Worm (Caenorhabditis elegans) whole organism, L4 larva: Measurements from ENCODE around the gene D1086.9.

Source experiments
- D1046.2 ChIP-seq: fragments of 200-800 bp; sonication (Bioruptor generic); IDR thresholded peaks from 2 replicates; pipeline ENCODE4 v1.3.6; 2022; ENCODE audit warnings: missing genetic modification characterization, missing compliant biosample characterization
- R02D3.7 ChIP-seq: fragments of 150-350 bp; sonication (generic microtip); optimal IDR thresholded peaks from 3 replicates; lab custom pipeline; 2014; ENCODE audit warnings: missing biosample characterization, missing genetic modification characterization
- Y105C5A.15 ChIP-seq: fragments of 200-800 bp; sonication (Bioruptor generic); IDR thresholded peaks from 2 replicates; pipeline ENCODE4 v1.3.6; 2022; ENCODE audit warnings: missing genetic modification characterization, missing compliant biosample characterization
- Y48G9A.11 ChIP-seq: fragments of 200-800 bp; sonication (Bioruptor generic); IDR thresholded peaks from 2 replicates; pipeline ENCODE4 v1.3.6; 2022; ENCODE audit warnings: missing genetic modification reagents, missing genetic modification characterization, missing compliant biosample characterization
- Y75B8A.6 ChIP-seq: fragments of 200-800 bp; sonication (Bioruptor generic); IDR thresholded peaks from 2 replicates; pipeline ENCODE4 v1.3.6; 2022; ENCODE audit warnings: missing genetic modification reagents, missing genetic modification characterization, missing compliant biosample characterization
- aha-1 ChIP-seq: fragments of 150-350 bp; peaks from one replicate; lab custom pipeline; 2014; ENCODE audit warnings: missing biosample characterization, missing genetic modification characterization
- aly-2 ChIP-seq: sonication (generic microtip); optimal IDR thresholded peaks from 2 replicates; lab custom pipeline; 2018; ENCODE audit warnings: missing biosample characterization, missing genetic modification characterization
- attf-4 ChIP-seq: sonication (generic microtip); optimal IDR thresholded peaks from 3 replicates; lab custom pipeline; 2017; ENCODE audit warnings: missing biosample characterization, missing genetic modification characterization
- ceh-20 ChIP-seq: fragments of 200-800 bp; sonication (Bioruptor generic); IDR thresholded peaks from 2 replicates; pipeline ENCODE4 v1.3.6; 2022; ENCODE audit warnings: missing genetic modification reagents, missing genetic modification characterization, missing compliant biosample characterization
- ceh-28 ChIP-seq: fragments of 150-350 bp; optimal IDR thresholded peaks from 2 replicates; lab custom pipeline; 2014; ENCODE audit warnings: missing biosample characterization, missing genetic modification reagents, missing genetic modification characterization
- ces-1 ChIP-seq: fragments of 150-350 bp; sonication (generic microtip); optimal IDR thresholded peaks from 4 replicates; lab custom pipeline; 2014; ENCODE audit warnings: missing biosample characterization, missing genetic modification reagents, missing genetic modification characterization
- dpl-1 ChIP-seq: fragments of 150-350 bp; optimal IDR thresholded peaks from 2 replicates; lab custom pipeline; 2014; ENCODE audit warnings: missing biosample characterization, missing genetic modification reagents, missing genetic modification characterization
- egl-27 ChIP-seq: sonication (generic microtip); optimal IDR thresholded peaks from 3 replicates; lab custom pipeline; 2017; ENCODE audit warnings: missing biosample characterization, missing genetic modification reagents, missing genetic modification characterization
- egl-43 ChIP-seq: fragments of 200-800 bp; sonication (Bioruptor generic); IDR thresholded peaks from 2 replicates; pipeline ENCODE4 v1.3.6; 2022; ENCODE audit warnings: missing genetic modification reagents, missing genetic modification characterization, missing compliant biosample characterization
- fos-1 ChIP-seq: fragments of 150-350 bp; optimal IDR thresholded peaks from 2 replicates; lab custom pipeline; 2014; ENCODE audit warnings: missing biosample characterization, missing genetic modification characterization
- hif-1 ChIP-seq, 2 experiments: sonication (generic microtip); optimal IDR thresholded peaks; 2 replicates each; lab custom pipeline; 2016 to 2017; ENCODE audit warnings: missing compliant biosample characterization in 2 of 2, missing genetic modification characterization in 2 of 2, missing genetic modification reagents in 2 of 2, missing genotype in 2 of 2, mild to moderate bottlenecking in 1 of 2
- hlh-11 ChIP-seq: fragments of 200-800 bp; sonication (Bioruptor generic); optimal IDR thresholded peaks from 2 replicates; lab custom pipeline; 2018; ENCODE audit warnings: mild to moderate bottlenecking, missing genetic modification characterization, missing compliant biosample characterization
- hmg-1.1 ChIP-seq: fragments of 200-800 bp; sonication (Bioruptor generic); IDR thresholded peaks from 2 replicates; pipeline ENCODE4 v1.3.6; 2022; ENCODE audit warnings: missing genetic modification reagents, missing genetic modification characterization, missing compliant biosample characterization
- jun-1 ChIP-seq: fragments of 150-350 bp; optimal IDR thresholded peaks from 2 replicates; lab custom pipeline; 2014; ENCODE audit warnings: missing biosample characterization, missing genetic modification reagents, missing genetic modification characterization
- lin-13 ChIP-seq: fragments of 150-350 bp; optimal IDR thresholded peaks from 2 replicates; lab custom pipeline; 2014; ENCODE audit warnings: missing biosample characterization, missing genetic modification reagents, missing genetic modification characterization
- lin-29 ChIP-seq: fragments of 200-800 bp; sonication (Bioruptor generic); IDR thresholded peaks from 2 replicates; pipeline ENCODE4 v1.3.6; 2022; ENCODE audit warnings: missing genetic modification reagents, missing genetic modification characterization, missing compliant biosample characterization
- lin-38 ChIP-seq: fragments of 200-800 bp; sonication (Bioruptor generic); IDR thresholded peaks from 2 replicates; pipeline ENCODE4 v1.3.6; 2022; ENCODE audit warnings: missing genetic modification reagents, missing genetic modification characterization, missing compliant biosample characterization
- lin-39 ChIP-seq: fragments of 150-350 bp; optimal IDR thresholded peaks from 2 replicates; lab custom pipeline; 2014; ENCODE audit warnings: missing biosample characterization, missing genetic modification reagents, missing genetic modification characterization
- madf-9 ChIP-seq: fragments of 200-800 bp; sonication (Bioruptor generic); conservative IDR thresholded peaks from 2 replicates; pipeline ENCODE4 v1.3.6; 2022; ENCODE audit warnings: missing genetic modification reagents, missing genetic modification characterization, missing compliant biosample characterization
- nhr-10 ChIP-seq: fragments of 150-350 bp; optimal IDR thresholded peaks from 2 replicates; lab custom pipeline; 2014; ENCODE audit warnings: missing biosample characterization, missing genetic modification characterization
- nhr-11 ChIP-seq: fragments of 150-350 bp; optimal IDR thresholded peaks from 2 replicates; lab custom pipeline; 2014; ENCODE audit warnings: missing biosample characterization, missing genetic modification characterization
- nhr-237 ChIP-seq: sonication (generic microtip); optimal IDR thresholded peaks from 2 replicates; lab custom pipeline; 2017; ENCODE audit warnings: missing biosample characterization, missing genetic modification characterization
- nhr-28 ChIP-seq: fragments of 150-350 bp; optimal IDR thresholded peaks from 2 replicates; lab custom pipeline; 2014; ENCODE audit warnings: missing biosample characterization, missing genetic modification characterization
- pqm-1 ChIP-seq: sonication (generic microtip); optimal IDR thresholded peaks from 2 replicates; lab custom pipeline; 2017; ENCODE audit warnings: missing biosample characterization, missing genetic modification characterization
- sdz-12 ChIP-seq: fragments of 200-800 bp; sonication (Bioruptor generic); optimal IDR thresholded peaks from 2 replicates; lab custom pipeline; 2018; ENCODE audit warnings: mild to moderate bottlenecking, missing genetic modification characterization, missing compliant biosample characterization
- set-16 ChIP-seq: fragments of 200-800 bp; sonication (Bioruptor generic); IDR thresholded peaks from 2 replicates; pipeline ENCODE4 v1.3.6; 2022; ENCODE audit warnings: missing genetic modification reagents, missing genetic modification characterization, missing compliant biosample characterization
- unc-62 ChIP-seq, 3 experiments: fragments of 150-350 bp in 1 of 3; sonication (generic microtip); optimal IDR thresholded peaks in 2 of 3; peaks in 1 of 3; 1 replicate in 1 of 3; 2 replicates in 2 of 3; lab custom pipeline; 2014 to 2017; ENCODE audit warnings: missing biosample characterization in 3 of 3, missing genetic modification characterization in 3 of 3, missing genetic modification reagents in 3 of 3, missing genotype in 1 of 3
- vab-7 ChIP-seq: fragments of 200-800 bp; sonication (Bioruptor generic); IDR thresholded peaks from 2 replicates; pipeline ENCODE4 v1.3.6; 2022; ENCODE audit warnings: missing genetic modification reagents, missing genetic modification characterization, missing compliant biosample characterization
- zag-1 ChIP-seq: fragments of 150-350 bp; optimal IDR thresholded peaks from 2 replicates; lab custom pipeline; 2014; ENCODE audit warnings: missing biosample characterization, missing genetic modification characterization
- zfp-3 ChIP-seq: fragments of 200-800 bp; sonication (Bioruptor generic); conservative IDR thresholded peaks from 2 replicates; pipeline ENCODE4 v1.3.6; 2022; ENCODE audit warnings: missing genetic modification reagents, missing genetic modification characterization, missing compliant biosample characterization

The D1086.9 gene

ce11 chrV:14143634-14144033, 39.6 kb downstream of the D1086.9 start (continued):
- TF ChIP-seq egl-43 (GFP tag; lab: Robert Waterston, UW) (no peak), nhr-237 (tag; lab: Kevin White, UChicago) (no peak), hif-1 (tag; optimal IDR thresholded peaks at IDR 0.05; lab: Kevin White, UChicago) (no peak), lin-39 (tag; lab: Kevin White, UChicago) (no peak), zag-1 (no peak), nhr-10 (no peak), Y75B8A.6 (GFP tag; lab: Robert Waterston, UW) (no peak), lin-13 (GFP tag; lab: Kevin White, UChicago) (no peak)

- no peak for TF ChIP-seq jun-1 (tag; lab: Kevin White, UChicago)
- peak; percentile 45 for TF ChIP-seq aha-1
These were observed 41.2 kb downstream of the D1086.9 start, which contains the start of gene par-1 for ce11 chrV:14145267-14145666. TSS of gene par-1 (minus strand) at chrV:14145367.

- TF ChIP-seq vab-7 (GFP tag; lab: Robert Waterston, UW) (no peak), zfp-3 (GFP tag; lab: Robert Waterston, UW) (no peak)
These were observed 42.1 kb downstream of the D1086.9 start, which contains the start of gene acs-10 for ce11 chrV:14146199-14146598. TSS of gene acs-10 (plus strand) at chrV:14146499.

ce11 chrV:14147114-14147513, 43.0 kb downstream of the D1086.9 start:
- TF ChIP-seq Y105C5A.15 (GFP tag; lab: Robert Waterston, UW) = no peak
- no peak for TF ChIP-seq jun-1 (tag; lab: Kevin White, UChicago)
- TF ChIP-seq hmg-1.1 (GFP tag; lab: Robert Waterston, UW) = no peak
- no peak for TF ChIP-seq ceh-20 (GFP tag; lab: Robert Waterston, UW)
- peak; percentile 67 for TF ChIP-seq set-16 (GFP tag; lab: Robert Waterston, UW)
- no peak for TF ChIP-seq dpl-1 (GFP tag; lab: Kevin White, UChicago)
- TF ChIP-seq, all 104 proteins: peak for 1

- no peak for TF ChIP-seq pqm-1 (tag; lab: Kevin White, UChicago)
- peak in 1 of 2 experiments; percentile 65 for TF ChIP-seq unc-62 (GFP tag; optimal IDR thresholded peaks at IDR 0.05 in 1 of 2; lab: Kevin White, UChicago)
- TF ChIP-seq unc-62 (tag; optimal IDR thresholded peaks at IDR 0.05; lab: Kevin White, UChicago) = no peak
These were observed 45.1 kb downstream of the D1086.9 start for ce11 chrV:14149125-14149524.

- TF ChIP-seq R02D3.7 (tag; lab: Kevin White, UChicago) = no peak
- TF ChIP-seq attf-4 = no peak
- TF ChIP-seq unc-62 (GFP tag; optimal IDR thresholded peaks at IDR 0.05 in 1 of 2; lab: Kevin White, UChicago) = peak in 1 of 2 experiments; percentile 57
- TF ChIP-seq unc-62 (tag; optimal IDR thresholded peaks at IDR 0.05; lab: Kevin White, UChicago) = no peak
- TF ChIP-seq lin-38 = no peak
- peak; percentile 2 for TF ChIP-seq nhr-28 (tag; lab: Kevin White, UChicago)
- TF ChIP-seq egl-27 = no peak
- TF ChIP-seq D1046.2 (GFP tag; lab: Robert Waterston, UW) = no peak
- no peak for TF ChIP-seq ces-1 (GFP tag; lab: Kevin White, UChicago)
- TF ChIP-seq ceh-28 (tag; lab: Kevin White, UChicago) = no peak
- no peak for TF ChIP-seq sdz-12 (GFP tag; lab: Kevin White, UChicago)
These were observed 46.9 kb downstream of the D1086.9 start for ce11 chrV:14150966-14151365.

- TF ChIP-seq hlh-11 = peak; percentile 14
- TF ChIP-seq nhr-28 (tag; lab: Kevin White, UChicago) = no peak
- peak; percentile 19 for TF ChIP-seq nhr-11
- TF ChIP-seq madf-9 (GFP tag; lab: Robert Waterston, UW) = no peak
- no peak for TF ChIP-seq fos-1
- no peak for TF ChIP-seq lin-29 (GFP tag; lab: Robert Waterston, UW)
- no peak for TF ChIP-seq Y48G9A.11 (GFP tag; lab: Robert Waterston, UW)
- TF ChIP-seq aly-2 (tag; lab: Kevin White, UChicago) = no peak
- TF ChIP-seq hmg-1.1 (GFP tag; lab: Robert Waterston, UW) = no peak
These were observed 49.5 kb downstream of the D1086.9 start for ce11 chrV:14153615-14154014.
